Fruit fly (Drosophila melanogaster) S2 (cell line): ENCODE data around the gene CG32191.

Experiments
- CG8478 ChIP-seq: fragments of >200 bp; optimal IDR thresholded peaks from 2 replicates; lab custom pipeline; 2018
- CTCF ChIP-seq, 2 experiments: fragments of >200 bp; optimal IDR thresholded peaks; 2 replicates each; lab custom pipeline; 2018

dm6 chr3L:17806357-17807025 is 2.5 kb downstream of the CG32191 start, which contains the start of gene CG32187:
- no peak for TF ChIP-seq CTCF (optimal IDR thresholded peaks at IDR 0.05; lab: Kevin White, UChicago)
- TF ChIP-seq CG8478 (lab: Kevin White, UChicago): no peak
